Fruit fly (Drosophila melanogaster): Measurements from ENCODE around the gene pxb.

pxb gene

dm6 chr3R:15696461-15697044, 30.6 kb downstream of the pxb start:
- TF ChIP-seq CG8301 (tag; optimal IDR thresholded peaks at IDR 0.05) (no peak), Pif1A (GFP tag; optimal IDR thresholded peaks at IDR 0.05) (no peak), CG32121 (GFP tag; IDR thresholded peaks at IDR 0.05) (no peak), rn (GFP tag; IDR thresholded peaks at IDR 0.05) (no peak), Snoo (tag; optimal IDR thresholded peaks at IDR 0.05) (no peak), CG4496 (GFP tag; IDR thresholded peaks at IDR 0.05) (no peak), CG8159 (tag; optimal IDR thresholded peaks at IDR 0.05) (no peak), EcR (GFP tag; optimal IDR thresholded peaks at IDR 0.05) (no peak), gl (tag; optimal IDR thresholded peaks at IDR 0.05) (no peak), Pif1B (GFP tag; optimal IDR thresholded peaks at IDR 0.05) (no peak), fd96Ca (GFP tag; IDR thresholded peaks at IDR 0.05) (no peak), CG17806 (tag; optimal IDR thresholded peaks at IDR 0.05) (no peak), CG13204 (GFP tag; optimal IDR thresholded peaks at IDR 0.05) (no peak), D1 (tag; optimal IDR thresholded peaks at IDR 0.05) (no peak)

dm6 chr3R:15700801-15701200, 34.8 kb downstream of the pxb start:
- TF ChIP-seq Pif1A (GFP tag; optimal IDR thresholded peaks at IDR 0.05) (no peak), CG15710 (tag; optimal IDR thresholded peaks at IDR 0.05) (no peak), Ets98B (GFP tag; IDR thresholded peaks at IDR 0.05) (no peak), Snoo (tag; optimal IDR thresholded peaks at IDR 0.05) (no peak), CG9948 (tag; optimal IDR thresholded peaks at IDR 0.05) (no peak), CG4496 (GFP tag; IDR thresholded peaks at IDR 0.05) (no peak), Pif1B (GFP tag; optimal IDR thresholded peaks at IDR 0.05) (no peak), CG34367 (tag; optimal IDR thresholded peaks at IDR 0.05) (no peak), CG8301 (tag; optimal IDR thresholded peaks at IDR 0.05) (no peak)

dm6 chr3R:15704376-15704775, 38.4 kb downstream of the pxb start, which contains the start of gene CG5404:
TSS of gene CG5404 (plus strand) at chr3R:15704676.
- TF ChIP-seq Pif1A (GFP tag; optimal IDR thresholded peaks at IDR 0.05) (no peak), gl (tag; optimal IDR thresholded peaks at IDR 0.05) (no peak), CG4496 (GFP tag; IDR thresholded peaks at IDR 0.05) (no peak), CG13204 (GFP tag; optimal IDR thresholded peaks at IDR 0.05) (no peak), CG17806 (tag; optimal IDR thresholded peaks at IDR 0.05) (no peak), CG32121 (GFP tag; IDR thresholded peaks at IDR 0.05) (no peak), rn (GFP tag; IDR thresholded peaks at IDR 0.05) (no peak), Pif1B (GFP tag; optimal IDR thresholded peaks at IDR 0.05) (no peak), Ets98B (GFP tag; IDR thresholded peaks at IDR 0.05) (no peak), CG8159 (tag; optimal IDR thresholded peaks at IDR 0.05) (no peak), CG9948 (tag; optimal IDR thresholded peaks at IDR 0.05) (no peak), CG14655 (GFP tag; optimal IDR thresholded peaks at IDR 0.05) (no peak), CG12605 (GFP tag; IDR thresholded peaks at IDR 0.05) (no peak), EcR (GFP tag; optimal IDR thresholded peaks at IDR 0.05) (no peak), CG10348 (GFP tag; IDR thresholded peaks at IDR 0.05) (no peak), CG34367 (tag; optimal IDR thresholded peaks at IDR 0.05) (no peak), Snoo (tag; optimal IDR thresholded peaks at IDR 0.05) (no peak)

dm6 chr3R:15716485-15716884, 50.5 kb downstream of the pxb start, which contains the start of gene CG31294:
TSS of gene CG31294 (minus strand) at chr3R:15716585.
- TF ChIP-seq Ets98B (GFP tag; IDR thresholded peaks at IDR 0.05) (no peak), CG34367 (tag; optimal IDR thresholded peaks at IDR 0.05) (no peak), CG4496 (GFP tag; IDR thresholded peaks at IDR 0.05) (no peak), CG9948 (tag; optimal IDR thresholded peaks at IDR 0.05) (no peak), CG15710 (tag; optimal IDR thresholded peaks at IDR 0.05) (no peak), CG12605 (GFP tag; IDR thresholded peaks at IDR 0.05) (no peak), EcR (GFP tag; optimal IDR thresholded peaks at IDR 0.05) (no peak), CG13204 (GFP tag; optimal IDR thresholded peaks at IDR 0.05) (no peak), CG10348 (GFP tag; IDR thresholded peaks at IDR 0.05) (no peak), CG17806 (tag; optimal IDR thresholded peaks at IDR 0.05) (no peak), fd96Ca (GFP tag; IDR thresholded peaks at IDR 0.05) (no peak), Pif1B (GFP tag; optimal IDR thresholded peaks at IDR 0.05) (no peak), D1 (tag; optimal IDR thresholded peaks at IDR 0.05) (no peak), Pif1A (GFP tag; optimal IDR thresholded peaks at IDR 0.05) (no peak)

- TF ChIP-seq CG4496 (GFP tag; IDR thresholded peaks at IDR 0.05) (no peak), Pif1B (GFP tag; optimal IDR thresholded peaks at IDR 0.05) (no peak), CG15710 (tag; optimal IDR thresholded peaks at IDR 0.05) (no peak), CG14655 (GFP tag; optimal IDR thresholded peaks at IDR 0.05) (no peak), Ets98B (GFP tag; IDR thresholded peaks at IDR 0.05) (no peak), CG34367 (tag; optimal IDR thresholded peaks at IDR 0.05) (no peak), CG8159 (tag; optimal IDR thresholded peaks at IDR 0.05) (no peak), CG9948 (tag; optimal IDR thresholded peaks at IDR 0.05) (no peak), CG17806 (tag; optimal IDR thresholded peaks at IDR 0.05) (no peak), CG13204 (GFP tag; optimal IDR thresholded peaks at IDR 0.05) (no peak), CG32121 (GFP tag; IDR thresholded peaks at IDR 0.05) (no peak), Pif1A (GFP tag; optimal IDR thresholded peaks at IDR 0.05) (no peak), CG12605 (GFP tag; IDR thresholded peaks at IDR 0.05) (no peak), Snoo (tag; optimal IDR thresholded peaks at IDR 0.05) (no peak)
Observed at dm6 chr3R:15730629-15731028, 64.6 kb downstream of the pxb start.

- TF ChIP-seq CG8159 (tag; optimal IDR thresholded peaks at IDR 0.05) = no peak
- no peak for TF ChIP-seq CG8301 (tag; optimal IDR thresholded peaks at IDR 0.05)
- TF ChIP-seq Pif1A (GFP tag; optimal IDR thresholded peaks at IDR 0.05) = no peak
- TF ChIP-seq rn (GFP tag; IDR thresholded peaks at IDR 0.05) = no peak
- TF ChIP-seq CG9948 (tag; optimal IDR thresholded peaks at IDR 0.05) = no peak
- TF ChIP-seq CG17806 (tag; optimal IDR thresholded peaks at IDR 0.05) = no peak
- no peak for TF ChIP-seq fd96Ca (GFP tag; IDR thresholded peaks at IDR 0.05)
- no peak for TF ChIP-seq CG13204 (GFP tag; optimal IDR thresholded peaks at IDR 0.05)
- no peak for TF ChIP-seq CG10348 (GFP tag; IDR thresholded peaks at IDR 0.05)
- no peak for TF ChIP-seq Snoo (tag; optimal IDR thresholded peaks at IDR 0.05)
- TF ChIP-seq D1 (tag; optimal IDR thresholded peaks at IDR 0.05) = no peak
- no peak for TF ChIP-seq Ets98B (GFP tag; IDR thresholded peaks at IDR 0.05)
- TF ChIP-seq CG12605 (GFP tag; IDR thresholded peaks at IDR 0.05) = no peak
- no peak for TF ChIP-seq Pif1B (GFP tag; optimal IDR thresholded peaks at IDR 0.05)
Observed at dm6 chr3R:15731446-15731845, 65.5 kb downstream of the pxb start, which contains the start of gene CG34274. TSS of gene CG34274 (plus strand) at chr3R:15731746.

Data from whole organism, pupa.